Worm (Caenorhabditis elegans): Measurements from ENCODE around the gene eif-1.

DNA sequence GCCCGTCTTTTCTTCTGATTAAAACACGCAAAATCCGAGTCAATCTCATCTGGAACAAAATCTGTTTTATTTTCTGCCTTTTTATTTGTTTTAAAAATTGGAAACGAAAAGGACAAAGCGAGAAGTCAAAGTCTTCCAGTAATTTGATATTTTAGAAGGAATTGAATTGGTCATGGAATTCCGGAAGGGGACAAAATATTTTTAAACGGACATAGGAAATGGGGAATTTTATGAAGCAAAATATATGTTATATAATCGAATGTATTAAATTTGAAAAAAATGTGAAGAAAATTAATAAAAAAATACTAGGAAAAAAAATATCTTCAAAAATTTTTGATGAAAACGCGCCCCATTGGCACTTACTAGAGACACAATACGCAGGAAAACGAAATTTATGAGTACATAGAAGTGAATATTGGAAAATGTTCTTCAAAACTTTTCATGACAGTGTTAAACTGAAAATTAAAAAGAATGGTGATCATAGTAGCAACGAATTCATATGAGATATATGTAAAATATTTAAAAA is 47.3 kb upstream of the eif-1 start, which contains the start of gene F33G12.7:
- TF ChIP-seq nhr-76 (tag; optimal IDR thresholded peaks at IDR 0.05) (no peak), unc-62 (GFP tag; optimal IDR thresholded peaks at IDR 0.05) (no peak), lin-15B (tag; optimal IDR thresholded peaks at IDR 0.05) (no peak), mdl-1 (tag; optimal IDR thresholded peaks at IDR 0.05) (no peak), aly-2 (tag; optimal IDR thresholded peaks at IDR 0.05) (no peak), ama-1 (optimal IDR thresholded peaks at IDR 0.05) (no peak), lin-35 (GFP tag; optimal IDR thresholded peaks at IDR 0.05) (peak in 1 of 2 experiments; percentile 50), nhr-28 (tag; optimal IDR thresholded peaks at IDR 0.05) (no peak), tlp-1 (tag; optimal IDR thresholded peaks at IDR 0.05) (no peak), ztf-11 (tag; optimal IDR thresholded peaks at IDR 0.05) (no peak), ceh-82 (tag; optimal IDR thresholded peaks at IDR 0.05) (no peak), nhr-77 (tag; optimal IDR thresholded peaks at IDR 0.05) (no peak), nhr-71 (tag; optimal IDR thresholded peaks at IDR 0.05) (no peak), pag-3 (tag; optimal IDR thresholded peaks at IDR 0.05; ENCODE audit: borderline replicate concordance, insufficient read depth) (no peak)
